Worm (Caenorhabditis elegans): ENCODE results near the gene C33B4.4.
A peak's percentile ranks its signal among the peaks of the same experiment; 100 is the strongest.

Gene C33B4.4

ce11 chrII:11376598-11377108 is 6.6 kb downstream of the C33B4.4 start:
- TF ChIP-seq ceh-43 (GFP tag; optimal IDR thresholded peaks at IDR 0.05): no peak
- no peak for TF ChIP-seq nhr-76 (tag; optimal IDR thresholded peaks at IDR 0.05)
- TF ChIP-seq bed-3 (GFP tag; optimal IDR thresholded peaks at IDR 0.05): no peak
- TF ChIP-seq flh-1 (GFP tag; optimal IDR thresholded peaks at IDR 0.05): no peak
- TF ChIP-seq M03D4.4 (tag; optimal IDR thresholded peaks at IDR 0.05): no peak
- no peak for TF ChIP-seq unc-62 (GFP tag; optimal IDR thresholded peaks at IDR 0.05)
- TF ChIP-seq pha-4 (tag; optimal IDR thresholded peaks at IDR 0.05): no peak
- no peak for TF ChIP-seq ceh-83 (GFP tag; optimal IDR thresholded peaks at IDR 0.05)
- TF ChIP-seq ztf-11 (tag; optimal IDR thresholded peaks at IDR 0.05): no peak
- TF ChIP-seq nhr-237 (tag; optimal IDR thresholded peaks at IDR 0.05): no peak
- TF ChIP-seq ham-2 (GFP tag; optimal IDR thresholded peaks at IDR 0.05): no peak
- TF ChIP-seq nhr-28 (tag; optimal IDR thresholded peaks at IDR 0.05): no peak
- no peak for TF ChIP-seq zip-8 (tag; optimal IDR thresholded peaks at IDR 0.05)
- no peak for TF ChIP-seq lin-32 (GFP tag; optimal IDR thresholded peaks at IDR 0.05)
- no peak for TF ChIP-seq mab-5 (tag; optimal IDR thresholded peaks at IDR 0.05)
- no peak for TF ChIP-seq sptf-1 (tag; optimal IDR thresholded peaks at IDR 0.05)
- no peak for TF ChIP-seq ces-1 (GFP tag; optimal IDR thresholded peaks at IDR 0.05)

- TF ChIP-seq cnd-1 (tag; optimal IDR thresholded peaks at IDR 0.05) (no peak), ceh-39 (tag; optimal IDR thresholded peaks at IDR 0.05) (no peak), pha-4 (tag; optimal IDR thresholded peaks at IDR 0.05) (no peak), snpc-4 (tag; optimal IDR thresholded peaks at IDR 0.05) (no peak), M03D4.4 (tag; optimal IDR thresholded peaks at IDR 0.05) (no peak), tbx-8 (GFP tag; optimal IDR thresholded peaks at IDR 0.05) (no peak)
Measured at ce11 chrII:11376026-11376425, 7.2 kb downstream of the C33B4.4 start.

- TF ChIP-seq elt-1 (tag; optimal IDR thresholded peaks at IDR 0.05; ENCODE audit: borderline replicate concordance, insufficient read depth): peak; percentile 70
- no peak for TF ChIP-seq nhr-2 (tag; optimal IDR thresholded peaks at IDR 0.05)
- TF ChIP-seq mab-5 (tag; optimal IDR thresholded peaks at IDR 0.05): no peak
- no peak for TF ChIP-seq unc-120 (tag; optimal IDR thresholded peaks at IDR 0.05; ENCODE audit: poor library complexity, severe bottlenecking)
- TF ChIP-seq ham-2 (GFP tag; optimal IDR thresholded peaks at IDR 0.05): peak; percentile 4
- no peak for TF ChIP-seq nhr-12 (tag; optimal IDR thresholded peaks at IDR 0.05)
Measured at ce11 chrII:11371981-11372380, 11.3 kb downstream of the C33B4.4 start, which contains the start of gene C33B4.2. Gene C33B4.2 (minus strand): TSS chrII:11372145.

- TF ChIP-seq snpc-4 (tag; optimal IDR thresholded peaks at IDR 0.05) (no peak), zip-8 (tag; optimal IDR thresholded peaks at IDR 0.05) (no peak), nhr-237 (tag; optimal IDR thresholded peaks at IDR 0.05) (no peak), bed-3 (GFP tag; optimal IDR thresholded peaks at IDR 0.05) (no peak), nhr-2 (tag; optimal IDR thresholded peaks at IDR 0.05) (no peak), unc-120 (tag; optimal IDR thresholded peaks at IDR 0.05; ENCODE audit: poor library complexity, severe bottlenecking) (no peak), sem-2 (GFP tag; optimal IDR thresholded peaks at IDR 0.05) (no peak), ces-1 (GFP tag; optimal IDR thresholded peaks at IDR 0.05) (peak; percentile 5)
Measured at ce11 chrII:11361751-11362150, 21.5 kb downstream of the C33B4.4 start.

ce11 chrII:11353471-11353870 is 29.8 kb downstream of the C33B4.4 start:
- TF ChIP-seq nhr-28 (tag; optimal IDR thresholded peaks at IDR 0.05): no peak
- TF ChIP-seq blmp-1 (tag; optimal IDR thresholded peaks at IDR 0.05): no peak
- TF ChIP-seq zip-8 (tag; optimal IDR thresholded peaks at IDR 0.05): no peak
- TF ChIP-seq lin-32 (GFP tag; optimal IDR thresholded peaks at IDR 0.05): no peak
- no peak for TF ChIP-seq unc-62 (GFP tag; optimal IDR thresholded peaks at IDR 0.05)
- TF ChIP-seq drap-1 (GFP tag; optimal IDR thresholded peaks at IDR 0.05): no peak
- TF ChIP-seq nhr-12 (tag; optimal IDR thresholded peaks at IDR 0.05): no peak
- no peak for TF ChIP-seq tbx-8 (GFP tag; optimal IDR thresholded peaks at IDR 0.05)
- TF ChIP-seq M03D4.4 (tag; optimal IDR thresholded peaks at IDR 0.05): no peak
- no peak for TF ChIP-seq bed-3 (GFP tag; optimal IDR thresholded peaks at IDR 0.05)
- TF ChIP-seq ces-1 (GFP tag; optimal IDR thresholded peaks at IDR 0.05): no peak
- TF ChIP-seq ztf-11 (tag; optimal IDR thresholded peaks at IDR 0.05): no peak
- TF ChIP-seq pha-4 (tag; optimal IDR thresholded peaks at IDR 0.05): no peak
- no peak for TF ChIP-seq elt-1 (tag; optimal IDR thresholded peaks at IDR 0.05; ENCODE audit: borderline replicate concordance, insufficient read depth)
- no peak for TF ChIP-seq unc-120 (tag; optimal IDR thresholded peaks at IDR 0.05; ENCODE audit: poor library complexity, severe bottlenecking)

- TF ChIP-seq mep-1 (tag; optimal IDR thresholded peaks at IDR 0.05) (no peak), ceh-43 (GFP tag; optimal IDR thresholded peaks at IDR 0.05) (no peak), nhr-2 (tag; optimal IDR thresholded peaks at IDR 0.05) (no peak), elt-1 (tag; optimal IDR thresholded peaks at IDR 0.05; ENCODE audit: borderline replicate concordance, insufficient read depth) (no peak), tbx-8 (GFP tag; optimal IDR thresholded peaks at IDR 0.05) (no peak), blmp-1 (tag; optimal IDR thresholded peaks at IDR 0.05) (no peak), nhr-28 (tag; optimal IDR thresholded peaks at IDR 0.05) (no peak), M03D4.4 (tag; optimal IDR thresholded peaks at IDR 0.05) (no peak), mab-5 (tag; optimal IDR thresholded peaks at IDR 0.05) (no peak), unc-39 (tag; optimal IDR thresholded peaks at IDR 0.05) (no peak), ceh-83 (GFP tag; optimal IDR thresholded peaks at IDR 0.05) (no peak), ceh-39 (tag; optimal IDR thresholded peaks at IDR 0.05) (no peak), ces-1 (GFP tag; optimal IDR thresholded peaks at IDR 0.05) (no peak), unc-62 (GFP tag; optimal IDR thresholded peaks at IDR 0.05) (no peak), lin-13 (tag; optimal IDR thresholded peaks at IDR 0.05) (no peak), snpc-4 (tag; optimal IDR thresholded peaks at IDR 0.05) (no peak), flh-1 (GFP tag; optimal IDR thresholded peaks at IDR 0.05) (no peak), cnd-1 (tag; optimal IDR thresholded peaks at IDR 0.05) (no peak)
Measured at ce11 chrII:11351599-11351998, 31.6 kb downstream of the C33B4.4 start, which contains the start of gene clh-2. Gene clh-2 (plus strand): TSS chrII:11351899.

Measured in whole organism, mixed stage, embryonic.